Worm (Caenorhabditis elegans) whole organism, L4 larva: Measurements from ENCODE around the gene nhr-30.

ENCODE experiments used
- D1046.2 ChIP-seq: fragments of 200-800 bp; sonication (Bioruptor generic); IDR thresholded peaks from 2 replicates; pipeline ENCODE4 v1.3.6; 2022; ENCODE audit warnings: missing genetic modification characterization, missing compliant biosample characterization
- F10B5.3 ChIP-seq: sonication (generic microtip); optimal IDR thresholded peaks from 2 replicates; lab custom pipeline; 2016; ENCODE audit warnings: mild to moderate bottlenecking, missing genetic modification characterization, missing compliant biosample characterization
- F44E2.7 ChIP-seq: fragments of 200-800 bp; sonication (Bioruptor generic); IDR thresholded peaks from 2 replicates; pipeline ENCODE4 v2.1.2; 2022; ENCODE audit warnings: missing genetic modification characterization, missing compliant biosample characterization
- T26A8.4 ChIP-seq: fragments of 200-800 bp; sonication (Bioruptor generic); IDR thresholded peaks from 2 replicates; pipeline ENCODE4 v1.3.6; 2022; ENCODE audit warnings: missing genetic modification characterization, missing compliant biosample characterization
- Y105C5A.15 ChIP-seq: fragments of 200-800 bp; sonication (Bioruptor generic); IDR thresholded peaks from 2 replicates; pipeline ENCODE4 v1.3.6; 2022; ENCODE audit warnings: missing genetic modification characterization, missing compliant biosample characterization
- Y5F2A.4 ChIP-seq: fragments of 200-800 bp; sonication (Bioruptor generic); optimal IDR thresholded peaks from 2 replicates; lab custom pipeline; 2018; ENCODE audit warnings: mild to moderate bottlenecking, missing genetic modification characterization, missing compliant biosample characterization
- aly-2 ChIP-seq: sonication (generic microtip); optimal IDR thresholded peaks from 2 replicates; lab custom pipeline; 2018; ENCODE audit warnings: missing biosample characterization, missing genetic modification characterization
- attf-4 ChIP-seq: sonication (generic microtip); optimal IDR thresholded peaks from 3 replicates; lab custom pipeline; 2017; ENCODE audit warnings: missing biosample characterization, missing genetic modification characterization
- ceh-20 ChIP-seq: fragments of 200-800 bp; sonication (Bioruptor generic); IDR thresholded peaks from 2 replicates; pipeline ENCODE4 v1.3.6; 2022; ENCODE audit warnings: missing genetic modification reagents, missing genetic modification characterization, missing compliant biosample characterization
- ceh-32 ChIP-seq: sonication (generic microtip); optimal IDR thresholded peaks from 2 replicates; lab custom pipeline; 2016; ENCODE audit warnings: mild to moderate bottlenecking, missing genetic modification characterization, missing compliant biosample characterization; ENCODE audit not compliant: poor library complexity
- ceh-44 ChIP-seq: fragments of 200-800 bp; sonication (Bioruptor generic); IDR thresholded peaks from 2 replicates; pipeline ENCODE4 v1.3.6; 2022; ENCODE audit warnings: missing genetic modification reagents, missing genetic modification characterization, missing compliant biosample characterization
- cey-2 ChIP-seq: sonication (generic microtip); optimal IDR thresholded peaks from 3 replicates; lab custom pipeline; 2017; ENCODE audit warnings: missing genetic modification characterization, mild to moderate bottlenecking, missing compliant biosample characterization, antibody characterized with exemption, borderline replicate concordance; ENCODE audit not compliant: insufficient read depth
- daf-16 ChIP-seq, 3 experiments: sonication (generic microtip); optimal IDR thresholded peaks; 2 replicates each; lab custom pipeline; 2016 to 2017; ENCODE audit warnings: missing genetic modification characterization in 3 of 3, missing genetic modification reagents in 3 of 3, mild to moderate bottlenecking in 2 of 3, missing compliant biosample characterization in 2 of 3, missing biosample characterization in 1 of 3, moderate library complexity in 1 of 3
- dmd-6 ChIP-seq: fragments of 200-800 bp; sonication (Bioruptor generic); IDR thresholded peaks from 2 replicates; pipeline ENCODE4 v1.3.6; 2022; ENCODE audit warnings: missing genetic modification reagents, missing genetic modification characterization, missing compliant biosample characterization
- dmd-8 ChIP-seq: fragments of 200-800 bp; sonication (Bioruptor generic); IDR thresholded peaks from 2 replicates; pipeline ENCODE4 v1.3.6; 2022; ENCODE audit warnings: missing genetic modification characterization, missing compliant biosample characterization
- dmd-9 ChIP-seq: fragments of 200-800 bp; sonication (Bioruptor generic); IDR thresholded peaks from 2 replicates; pipeline ENCODE4 v1.3.6; 2022; ENCODE audit warnings: missing genetic modification reagents, missing genetic modification characterization, missing compliant biosample characterization
- duxl-1 ChIP-seq: sonication (generic microtip); optimal IDR thresholded peaks from 2 replicates; lab custom pipeline; 2016; ENCODE audit warnings: mild to moderate bottlenecking, missing genetic modification characterization, moderate library complexity, missing compliant biosample characterization; ENCODE audit not compliant: poor library complexity
- dve-1 ChIP-seq: sonication (generic microtip); optimal IDR thresholded peaks from 2 replicates; lab custom pipeline; 2017; ENCODE audit warnings: antibody characterized with exemption, mild to moderate bottlenecking, missing genetic modification characterization, missing compliant biosample characterization; ENCODE audit not compliant: insufficient read depth
- egl-27 ChIP-seq: sonication (generic microtip); optimal IDR thresholded peaks from 3 replicates; lab custom pipeline; 2017; ENCODE audit warnings: missing biosample characterization, missing genetic modification reagents, missing genetic modification characterization
- egl-43 ChIP-seq: fragments of 200-800 bp; sonication (Bioruptor generic); IDR thresholded peaks from 2 replicates; pipeline ENCODE4 v1.3.6; 2022; ENCODE audit warnings: missing genetic modification reagents, missing genetic modification characterization, missing compliant biosample characterization
- fkh-10 ChIP-seq: fragments of 150-350 bp; optimal IDR thresholded peaks from 2 replicates; lab custom pipeline; 2014; ENCODE audit warnings: missing biosample characterization, missing genetic modification reagents, missing genetic modification characterization
- fos-1 ChIP-seq: fragments of 150-350 bp; optimal IDR thresholded peaks from 2 replicates; lab custom pipeline; 2014; ENCODE audit warnings: missing biosample characterization, missing genetic modification characterization
- hmg-1.1 ChIP-seq: fragments of 200-800 bp; sonication (Bioruptor generic); IDR thresholded peaks from 2 replicates; pipeline ENCODE4 v1.3.6; 2022; ENCODE audit warnings: missing genetic modification reagents, missing genetic modification characterization, missing compliant biosample characterization
- jun-1 ChIP-seq: fragments of 150-350 bp; optimal IDR thresholded peaks from 2 replicates; lab custom pipeline; 2014; ENCODE audit warnings: missing biosample characterization, missing genetic modification reagents, missing genetic modification characterization
- lin-15B ChIP-seq: fragments of 150-350 bp; sonication (generic microtip); optimal IDR thresholded peaks from 3 replicates; lab custom pipeline; 2014; ENCODE audit warnings: missing biosample characterization, missing genetic modification characterization
- lin-29 ChIP-seq: fragments of 200-800 bp; sonication (Bioruptor generic); IDR thresholded peaks from 2 replicates; pipeline ENCODE4 v1.3.6; 2022; ENCODE audit warnings: missing genetic modification reagents, missing genetic modification characterization, missing compliant biosample characterization
- madf-5 ChIP-seq, 2 experiments: fragments of 200-800 bp; sonication (Bioruptor generic); IDR thresholded peaks; 2 replicates each; pipeline ENCODE4 v1.3.6; 2022; ENCODE audit warnings: missing compliant biosample characterization in 2 of 2, missing genetic modification characterization in 2 of 2
- mxl-3 ChIP-seq: fragments of 200-800 bp; sonication (Bioruptor generic); optimal IDR thresholded peaks from 2 replicates; lab custom pipeline; 2018; ENCODE audit warnings: mild to moderate bottlenecking, missing genetic modification characterization, missing compliant biosample characterization
- nhr-111 ChIP-seq: fragments of 200-800 bp; sonication (Bioruptor generic); optimal IDR thresholded peaks from 2 replicates; lab custom pipeline; 2018; ENCODE audit warnings: mild to moderate bottlenecking, missing genetic modification characterization, missing compliant biosample characterization
- nhr-237 ChIP-seq: sonication (generic microtip); optimal IDR thresholded peaks from 2 replicates; lab custom pipeline; 2017; ENCODE audit warnings: missing biosample characterization, missing genetic modification characterization
- nhr-41 ChIP-seq: fragments of 200-800 bp; sonication (Bioruptor generic); IDR thresholded peaks from 2 replicates; pipeline ENCODE4 v1.3.6; 2022; ENCODE audit warnings: missing genetic modification reagents, missing genetic modification characterization, missing compliant biosample characterization
- nhr-76 ChIP-seq: fragments of 150-350 bp; optimal IDR thresholded peaks from 2 replicates; lab custom pipeline; 2014; ENCODE audit warnings: missing biosample characterization, missing genetic modification characterization
- nhr-77 ChIP-seq: fragments of 150-350 bp; optimal IDR thresholded peaks from 2 replicates; lab custom pipeline; 2014; ENCODE audit warnings: missing biosample characterization, missing genetic modification characterization
- pha-4 ChIP-seq, 2 experiments: fragments of 150-350 bp in 1 of 2; fragments of 200-800 bp in 1 of 2; sonication (Bioruptor generic) in 1 of 2; IDR thresholded peaks in 1 of 2; optimal IDR thresholded peaks in 1 of 2; 2 replicates each; pipeline versions ENCODE4 v1.3.6 to Lab custom; 2014 to 2022; ENCODE audit warnings: missing genetic modification characterization in 2 of 2, missing genetic modification reagents in 2 of 2, missing biosample characterization in 1 of 2, missing compliant biosample characterization in 1 of 2
- php-3 ChIP-seq: fragments of 200-800 bp; sonication (Bioruptor generic); IDR thresholded peaks from 2 replicates; pipeline ENCODE4 v1.3.6; 2022; ENCODE audit warnings: missing genetic modification reagents, missing genetic modification characterization, missing compliant biosample characterization
- saeg-2 ChIP-seq: fragments of 200-800 bp; sonication (Bioruptor generic); IDR thresholded peaks from 2 replicates; pipeline ENCODE4 v1.3.6; 2022; ENCODE audit warnings: missing genetic modification reagents, missing genetic modification characterization, missing compliant biosample characterization
- sdz-12 ChIP-seq: fragments of 200-800 bp; sonication (Bioruptor generic); optimal IDR thresholded peaks from 2 replicates; lab custom pipeline; 2018; ENCODE audit warnings: mild to moderate bottlenecking, missing genetic modification characterization, missing compliant biosample characterization
- skn-1 ChIP-seq: fragments of 150-350 bp; optimal IDR thresholded peaks from 2 replicates; lab custom pipeline; 2014; ENCODE audit warnings: missing biosample characterization, missing genetic modification characterization
- tag-97 ChIP-seq: fragments of 200-800 bp; sonication (Bioruptor generic); IDR thresholded peaks from 2 replicates; pipeline ENCODE4 v1.3.6; 2022; ENCODE audit warnings: missing genetic modification characterization, missing compliant biosample characterization
- tra-1 ChIP-seq: fragments of 200-800 bp; sonication (Bioruptor generic); IDR thresholded peaks from 2 replicates; pipeline ENCODE4 v1.3.6; 2022; ENCODE audit warnings: missing genetic modification reagents, missing genetic modification characterization, missing compliant biosample characterization
- unc-62 ChIP-seq, 3 experiments: fragments of 150-350 bp in 1 of 3; sonication (generic microtip); optimal IDR thresholded peaks in 2 of 3; peaks in 1 of 3; 1 replicate in 1 of 3; 2 replicates in 2 of 3; lab custom pipeline; 2014 to 2017; ENCODE audit warnings: missing biosample characterization in 3 of 3, missing genetic modification characterization in 3 of 3, missing genetic modification reagents in 3 of 3, missing genotype in 1 of 3
- vab-7 ChIP-seq: fragments of 200-800 bp; sonication (Bioruptor generic); IDR thresholded peaks from 2 replicates; pipeline ENCODE4 v1.3.6; 2022; ENCODE audit warnings: missing genetic modification reagents, missing genetic modification characterization, missing compliant biosample characterization
- zfp-3 ChIP-seq: fragments of 200-800 bp; sonication (Bioruptor generic); conservative IDR thresholded peaks from 2 replicates; pipeline ENCODE4 v1.3.6; 2022; ENCODE audit warnings: missing genetic modification reagents, missing genetic modification characterization, missing compliant biosample characterization

nhr-30 gene

ce11 chrV:9094060-9094628, 49.2 kb downstream of the nhr-30 start (continued):
- TF ChIP-seq lin-29 (GFP tag; lab: Robert Waterston, UW) (no peak), duxl-1 (tag; lab: Kevin White, UChicago) (no peak), nhr-76 (tag; lab: Kevin White, UChicago) (no peak), attf-4 (tag; lab: Kevin White, UChicago) (no peak), fkh-10 (no peak), Y105C5A.15 (no peak)

DNA sequence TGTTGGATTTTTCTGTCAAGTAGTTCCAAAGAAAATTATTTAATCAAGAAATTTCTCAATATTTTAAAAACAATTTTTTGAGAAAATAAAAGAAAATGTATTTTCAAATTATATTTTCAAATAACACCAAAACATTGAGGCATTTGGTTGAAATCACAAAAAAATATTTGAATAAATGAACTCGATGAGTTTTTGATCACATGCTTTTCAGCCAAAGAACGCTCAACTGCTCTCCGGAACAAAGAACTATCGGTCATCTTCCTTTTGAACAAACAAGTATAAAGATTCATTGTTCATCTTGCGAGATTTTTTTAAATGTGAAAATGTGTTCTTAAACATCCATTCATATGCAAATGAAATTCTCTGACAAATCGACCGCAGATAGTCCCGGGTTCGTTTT, 50.0 kb downstream of the nhr-30 start:
- TF ChIP-seq aly-2 (tag; lab: Kevin White, UChicago) (no peak), D1046.2 (GFP tag; lab: Robert Waterston, UW) (no peak), Y5F2A.4 (no peak), fkh-10 (no peak), egl-43 (no peak), dmd-6 (GFP tag; lab: Robert Waterston, UW) (peak; percentile 15; the same call in 1 of the 2 replicates), saeg-2 (GFP tag; lab: Robert Waterston, UW) (no peak), lin-29 (GFP tag; lab: Robert Waterston, UW) (no peak), cey-2 (tag; lab: Kevin White, UChicago) (no peak), nhr-77 (tag; lab: Kevin White, UChicago) (peak; percentile 18), pha-4 (GFP tag; IDR thresholded peaks at IDR 0.05; lab: Robert Waterston, UW) (no peak), pha-4 (tag; optimal IDR thresholded peaks at IDR 0.05; lab: Kevin White, UChicago) (no peak), php-3 (GFP tag; lab: Robert Waterston, UW) (no peak), daf-16 (GFP tag; optimal IDR thresholded peaks at IDR 0.05; lab: Kevin White, UChicago) (no peak), daf-16 (tag; optimal IDR thresholded peaks at IDR 0.05; lab: Kevin White, UChicago) (peak; percentile 50), hmg-1.1 (GFP tag; lab: Robert Waterston, UW) (no peak), nhr-76 (tag; lab: Kevin White, UChicago) (no peak), zfp-3 (GFP tag; lab: Robert Waterston, UW) (no peak), ceh-44 (GFP tag; lab: Robert Waterston, UW) (no peak), nhr-237 (no peak), egl-27 (no peak), dmd-9 (GFP tag; lab: Robert Waterston, UW) (no peak), unc-62 (GFP tag; optimal IDR thresholded peaks at IDR 0.05 in 1 of 2; lab: Kevin White, UChicago) (peak in 1 of 2 experiments; percentile 12), unc-62 (tag; optimal IDR thresholded peaks at IDR 0.05; lab: Kevin White, UChicago) (no peak), sdz-12 (GFP tag; lab: Kevin White, UChicago) (no peak), fos-1 (tag; lab: Kevin White, UChicago) (no peak), dve-1 (tag; lab: Kevin White, UChicago) (peak; percentile 39), mxl-3 (GFP tag; lab: Kevin White, UChicago) (no peak), tag-97 (GFP tag; lab: Robert Waterston, UW) (no peak), F10B5.3 (tag; lab: Kevin White, UChicago) (no peak)

DNA sequence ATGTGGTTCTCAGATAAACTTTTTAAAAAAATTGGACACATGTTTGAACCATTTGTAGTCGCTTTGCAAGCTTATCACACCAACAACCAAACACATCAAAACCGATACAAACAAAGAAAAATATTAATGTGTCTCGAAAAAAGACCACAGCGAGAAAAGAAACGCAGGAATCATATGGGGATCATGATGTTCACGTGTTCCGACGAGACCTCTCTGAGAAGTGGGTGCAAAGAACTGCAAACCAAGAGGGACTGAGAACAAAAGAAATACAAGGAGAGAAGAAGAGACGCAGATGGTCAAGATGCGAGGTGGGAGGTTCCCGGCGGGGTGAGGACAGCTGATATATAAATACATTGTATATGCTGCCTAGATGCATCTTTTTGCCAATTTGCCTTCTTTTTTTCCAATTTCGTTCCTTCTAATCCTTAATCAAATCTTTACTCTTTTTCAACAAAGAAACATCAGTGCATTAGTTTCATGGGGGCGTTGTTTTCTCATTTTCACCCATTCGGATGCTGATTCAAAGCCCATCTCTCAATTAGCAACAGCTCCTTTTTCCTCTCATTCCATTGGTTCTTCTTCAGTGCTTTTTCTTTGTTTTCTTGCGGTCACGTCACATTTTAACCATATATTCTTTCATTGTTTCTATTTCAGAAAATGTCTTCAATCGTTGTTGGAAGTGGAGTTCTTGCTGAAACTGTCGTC, 50.8 kb downstream of the nhr-30 start, which contains the start of gene F21C10.10:
F21C10.10 (plus strand) TSS at position 655 of the 705 bp plus-strand sequence.
- TF ChIP-seq ceh-20 (GFP tag; lab: Robert Waterston, UW) = peak; percentile 92
- TF ChIP-seq duxl-1 (tag; lab: Kevin White, UChicago) = no peak
- TF ChIP-seq daf-16 (GFP tag; optimal IDR thresholded peaks at IDR 0.05; lab: Kevin White, UChicago) = peak; percentile 61 to 92
- TF ChIP-seq daf-16 (tag; optimal IDR thresholded peaks at IDR 0.05; lab: Kevin White, UChicago) = peak; percentile 91
- peak; percentile 94 for TF ChIP-seq tra-1 (GFP tag; lab: Robert Waterston, UW)
- TF ChIP-seq vab-7 (GFP tag; lab: Robert Waterston, UW) = no peak
- no peak for TF ChIP-seq ceh-32 (tag; lab: Kevin White, UChicago)
- no peak for TF ChIP-seq dmd-8 (GFP tag; lab: Robert Waterston, UW)
- no peak for TF ChIP-seq skn-1
- TF ChIP-seq F44E2.7 = no peak
- no peak for TF ChIP-seq nhr-41 (GFP tag; lab: Robert Waterston, UW)
- no peak for TF ChIP-seq fos-1 (tag; lab: Kevin White, UChicago)
- TF ChIP-seq sdz-12 (GFP tag; lab: Kevin White, UChicago) = no peak
- TF ChIP-seq madf-5 (GFP tag; IDR thresholded peaks at IDR 0.05; lab: Robert Waterston, UW) = 0 out of 4 replicates have a peak, but pooled peaks of 1 of the 2 experiments have one; percentile 64
- TF ChIP-seq jun-1 (tag; lab: Kevin White, UChicago) = peak; percentile 59
- TF ChIP-seq lin-15B (tag; lab: Kevin White, UChicago) = no peak
- TF ChIP-seq zfp-3 (GFP tag; lab: Robert Waterston, UW) = peak; percentile 40; the same call in 1 of the 2 replicates
- no peak for TF ChIP-seq Y105C5A.15
- TF ChIP-seq T26A8.4 (GFP tag; lab: Robert Waterston, UW) = peak; percentile 66
- no peak for TF ChIP-seq nhr-111
